Worm (Caenorhabditis elegans): ENCODE results near the gene Y7A9D.1.

- TF ChIP-seq cog-1 (tag; optimal IDR thresholded peaks at IDR 0.05) (no peak), klf-2 (GFP tag; conservative IDR thresholded peaks at IDR 0.05) (no peak)
Observed at ce11 chrIV:16380937-16381336, 1.1 kb downstream of the Y7A9D.1 start.

Data from whole organism, midembryonic.